Worm (Caenorhabditis elegans) whole organism, midembryonic: ENCODE results near the gene mec-2.

Experiments
- T22C8.4 ChIP-seq: fragments of 200-800 bp; sonication (Bioruptor generic); IDR thresholded peaks from 2 replicates; pipeline ENCODE4 v1.3.6; 2022; ENCODE audit warnings: missing genetic modification characterization, missing compliant biosample characterization
- cog-1 ChIP-seq: sonication (generic microtip); optimal IDR thresholded peaks from 2 replicates; lab custom pipeline; 2016; ENCODE audit warnings: missing genetic modification characterization, missing compliant biosample characterization
- flt-1 ChIP-seq: fragments of 200-800 bp; sonication (Bioruptor generic); IDR thresholded peaks from 2 replicates; pipeline ENCODE4 v1.3.6; 2022; ENCODE audit warnings: missing genetic modification characterization, missing compliant biosample characterization
- med-1 ChIP-seq: sonication (generic microtip); optimal IDR thresholded peaks from 2 replicates; lab custom pipeline; 2017; ENCODE audit warnings: missing genetic modification characterization, mild to moderate bottlenecking, missing compliant biosample characterization, antibody characterized with exemption, missing genetic modification reagents; ENCODE audit not compliant: insufficient read depth
- ref-1 ChIP-seq: fragments of 200-800 bp; sonication (Bioruptor generic); conservative IDR thresholded peaks from 2 replicates; pipeline ENCODE4 v1.3.6; 2022; ENCODE audit warnings: missing genetic modification reagents, missing genetic modification characterization, missing compliant biosample characterization
- tab-1 ChIP-seq: fragments of 200-800 bp; sonication (Bioruptor generic); IDR thresholded peaks from 2 replicates; pipeline ENCODE4 v1.3.6; 2022; ENCODE audit warnings: missing genetic modification characterization, missing compliant biosample characterization
- ztf-23 ChIP-seq: fragments of 200-800 bp; sonication (Bioruptor generic); IDR thresholded peaks from 2 replicates; pipeline ENCODE4 v1.3.6; 2022; ENCODE audit warnings: missing genetic modification reagents, missing genetic modification characterization, missing compliant biosample characterization
- ztf-29 ChIP-seq: fragments of 200-800 bp; sonication (Bioruptor generic); IDR thresholded peaks from 2 replicates; pipeline ENCODE4 v1.3.6; 2022; ENCODE audit warnings: missing genetic modification reagents, missing genetic modification characterization, missing compliant biosample characterization

DNA sequence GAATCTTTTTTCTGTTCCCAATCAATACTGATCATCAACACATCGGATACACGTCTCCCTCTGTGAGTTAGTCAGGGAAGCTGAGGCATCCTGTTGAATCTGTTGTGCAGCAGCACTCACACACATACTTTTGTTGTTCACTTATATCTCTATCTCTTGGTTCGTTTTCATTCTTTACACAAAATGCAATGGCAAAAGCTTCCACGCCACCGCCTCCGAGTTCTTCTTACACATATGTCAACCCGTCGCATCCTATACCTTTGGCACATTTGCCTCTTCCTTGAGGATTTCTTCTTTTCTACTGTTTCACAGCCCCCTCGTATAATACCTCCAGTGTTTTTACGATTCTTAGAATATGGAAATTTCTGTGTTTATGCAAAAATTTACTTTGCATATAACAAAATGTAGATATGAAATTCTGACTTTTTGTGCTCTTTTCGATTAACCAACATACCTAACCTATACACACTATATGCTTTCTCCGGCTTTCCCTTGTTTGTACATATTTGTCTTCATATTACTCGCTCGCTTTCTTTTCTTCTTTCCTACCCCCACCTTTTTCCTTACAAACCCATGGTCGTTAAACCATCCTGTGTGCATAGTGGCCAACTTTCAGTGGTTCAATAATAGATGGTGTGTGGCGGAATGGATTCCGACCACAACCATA lies 25.1 kb downstream of the mec-2 start, which contains the start of gene unc-97:
- no peak for TF ChIP-seq cog-1
- TF ChIP-seq ztf-23: no peak
- peak; percentile 32; the same call in 1 of the 2 replicates for TF ChIP-seq flt-1 (GFP tag; lab: Robert Waterston, UW)
- TF ChIP-seq ref-1 (GFP tag; lab: Robert Waterston, UW): no peak
- TF ChIP-seq T22C8.4: no peak
- no peak for TF ChIP-seq tab-1 (GFP tag; lab: Robert Waterston, UW)
- no peak for TF ChIP-seq med-1 (GFP tag; lab: Kevin White, UChicago)
- no peak for TF ChIP-seq ztf-29
